Worm (Caenorhabditis elegans) whole organism, mixed stage, embryonic: ENCODE measurements around the gene F47E1.1.

Source experiments
- ceh-43 ChIP-seq: fragments of 200-800 bp; sonication (Bioruptor generic); optimal IDR thresholded peaks from 2 replicates; lab custom pipeline; 2018; ENCODE audit warnings: mild to moderate bottlenecking, missing genetic modification characterization, moderate library complexity, missing compliant biosample characterization
- ces-1 ChIP-seq: fragments of 150-350 bp; optimal IDR thresholded peaks from 2 replicates; lab custom pipeline; 2014; ENCODE audit warnings: missing biosample characterization, missing genetic modification reagents, missing genetic modification characterization
- nhr-28 ChIP-seq: fragments of 150-350 bp; optimal IDR thresholded peaks from 2 replicates; lab custom pipeline; 2014; ENCODE audit warnings: missing biosample characterization, missing genetic modification characterization
- nhr-76 ChIP-seq: sonication (generic microtip); optimal IDR thresholded peaks from 2 replicates; lab custom pipeline; 2017; ENCODE audit warnings: missing biosample characterization, missing genetic modification characterization

ce11 chrX:9048657-9049056 is 28.3 kb upstream of the F47E1.1 start, which contains the start of gene F47E1.20:
- no peak for TF ChIP-seq nhr-28 (tag; lab: Kevin White, UChicago)
- TF ChIP-seq nhr-76, result no peak
- no peak for TF ChIP-seq ceh-43 (GFP tag; lab: Kevin White, UChicago)
- no peak for TF ChIP-seq ces-1 (GFP tag; lab: Kevin White, UChicago)
